Worm (Caenorhabditis elegans) whole organism, young adult: Measurements from ENCODE around the gene srg-65.

Source experiments
- D2030.7 ChIP-seq: fragments of 200-800 bp; sonication (Bioruptor generic); IDR thresholded peaks from 2 replicates; pipeline ENCODE4 v1.3.6; 2022; ENCODE audit warnings: missing genetic modification reagents, missing genetic modification characterization, missing compliant biosample characterization
- F37B4.10 ChIP-seq: fragments of 200-800 bp; sonication (Bioruptor generic); IDR thresholded peaks from 2 replicates; pipeline ENCODE4 v1.3.6; 2022; ENCODE audit warnings: missing genetic modification characterization, missing compliant biosample characterization
- F55B11.4 ChIP-seq: sonication (generic microtip); optimal IDR thresholded peaks from 2 replicates; lab custom pipeline; 2016; ENCODE audit warnings: missing compliant biosample characterization, missing genetic modification characterization, borderline replicate concordance; ENCODE audit not compliant: insufficient read depth
- Y95B8A.8 ChIP-seq: fragments of 200-800 bp; sonication (Bioruptor generic); IDR thresholded peaks from 2 replicates; pipeline ENCODE4 v1.3.6; 2022; ENCODE audit warnings: missing genetic modification reagents, missing genetic modification characterization, missing compliant biosample characterization
- aptf-2 ChIP-seq: fragments of 200-800 bp; sonication (Bioruptor generic); conservative IDR thresholded peaks from 2 replicates; pipeline ENCODE4 v1.3.6; 2022; ENCODE audit warnings: missing genetic modification reagents, missing genetic modification characterization, missing compliant biosample characterization
- atf-7 ChIP-seq: sonication (generic microtip); optimal IDR thresholded peaks from 2 replicates; lab custom pipeline; 2017; ENCODE audit warnings: mild to moderate bottlenecking, missing genetic modification characterization, missing compliant biosample characterization
- ceh-100 ChIP-seq: fragments of 200-800 bp; sonication (Bioruptor generic); IDR thresholded peaks from 2 replicates; pipeline ENCODE4 v1.3.6; 2022; ENCODE audit warnings: missing genetic modification reagents, missing genetic modification characterization, missing compliant biosample characterization
- ceh-40 ChIP-seq: fragments of 200-800 bp; sonication (Bioruptor generic); IDR thresholded peaks from 2 replicates; pipeline ENCODE4 v1.3.6; 2022; ENCODE audit warnings: missing genetic modification characterization, missing compliant biosample characterization
- ceh-91 ChIP-seq: fragments of 200-800 bp; sonication (Bioruptor generic); IDR thresholded peaks from 2 replicates; pipeline ENCODE4 v1.3.6; 2022; ENCODE audit warnings: missing genetic modification reagents, missing genetic modification characterization, missing compliant biosample characterization
- die-1 ChIP-seq: sonication (generic microtip); optimal IDR thresholded peaks from 2 replicates; lab custom pipeline; 2016; ENCODE audit warnings: missing genotype, mild to moderate bottlenecking, missing genetic modification characterization, missing compliant biosample characterization
- dox-1 ChIP-seq: fragments of 200-800 bp; sonication (Bioruptor generic); IDR thresholded peaks from 2 replicates; pipeline ENCODE4 v1.3.6; 2022; ENCODE audit warnings: missing genetic modification reagents, missing genetic modification characterization, missing compliant biosample characterization
- egl-44 ChIP-seq: fragments of 200-800 bp; sonication (Bioruptor generic); IDR thresholded peaks from 2 replicates; pipeline ENCODE4 v1.3.6; 2022; ENCODE audit warnings: missing genetic modification reagents, missing genetic modification characterization, missing compliant biosample characterization
- ets-4 ChIP-seq: fragments of 200-800 bp; sonication (Bioruptor generic); optimal IDR thresholded peaks from 2 replicates; lab custom pipeline; 2018; ENCODE audit warnings: mild to moderate bottlenecking, missing genetic modification characterization, missing compliant biosample characterization
- him-1 ChIP-seq: sonication (generic microtip); optimal IDR thresholded peaks from 2 replicates; lab custom pipeline; 2016; ENCODE audit warnings: missing genotype, missing genetic modification reagents, missing genetic modification characterization, missing compliant biosample characterization
- let-607 ChIP-seq, 2 experiments: fragments of 200-800 bp in 1 of 2; sonication (Bioruptor generic) in 1 of 2; sonication (generic microtip) in 1 of 2; optimal IDR thresholded peaks; 2 replicates each; lab custom pipeline; 2016 to 2018; ENCODE audit warnings: mild to moderate bottlenecking in 2 of 2, missing compliant biosample characterization in 2 of 2, missing genetic modification characterization in 2 of 2, moderate library complexity in 2 of 2, missing genotype in 1 of 2
- lin-26 ChIP-seq: fragments of 200-800 bp; sonication (Bioruptor generic); IDR thresholded peaks from 2 replicates; pipeline ENCODE4 v1.3.6; 2022; ENCODE audit warnings: missing genetic modification reagents, missing genetic modification characterization, missing compliant biosample characterization
- lin-40 ChIP-seq: sonication (generic microtip); optimal IDR thresholded peaks from 2 replicates; lab custom pipeline; 2016; ENCODE audit warnings: missing genetic modification characterization, mild to moderate bottlenecking, missing compliant biosample characterization, missing genotype, missing genetic modification reagents
- lin-54 ChIP-seq: fragments of 200-800 bp; sonication (Bioruptor generic); optimal IDR thresholded peaks from 2 replicates; lab custom pipeline; 2018; ENCODE audit warnings: mild to moderate bottlenecking, missing genetic modification characterization, missing compliant biosample characterization
- lsy-27 ChIP-seq: sonication (generic microtip); optimal IDR thresholded peaks from 2 replicates; lab custom pipeline; 2017; ENCODE audit warnings: missing genetic modification characterization, mild to moderate bottlenecking, missing compliant biosample characterization, antibody characterized with exemption, missing genotype, borderline replicate concordance; ENCODE audit not compliant: insufficient read depth
- madf-10 ChIP-seq: sonication (generic microtip); optimal IDR thresholded peaks from 2 replicates; lab custom pipeline; 2016; ENCODE audit warnings: mild to moderate bottlenecking, missing genetic modification characterization, missing compliant biosample characterization
- madf-3 ChIP-seq: fragments of 200-800 bp; sonication (Bioruptor generic); IDR thresholded peaks from 2 replicates; pipeline ENCODE4 v1.3.6; 2022; ENCODE audit warnings: missing genetic modification reagents, missing genetic modification characterization, missing compliant biosample characterization
- madf-6 ChIP-seq: fragments of 200-800 bp; sonication (Bioruptor generic); IDR thresholded peaks from 2 replicates; pipeline ENCODE4 v1.3.6; 2022; ENCODE audit warnings: missing genetic modification reagents, missing genetic modification characterization, missing compliant biosample characterization
- madf-8 ChIP-seq: fragments of 200-800 bp; sonication (Bioruptor generic); conservative IDR thresholded peaks from 2 replicates; pipeline ENCODE4 v1.3.6; 2022; ENCODE audit warnings: missing genetic modification reagents, missing genetic modification characterization, missing compliant biosample characterization
- mxl-1 ChIP-seq: sonication (generic microtip); optimal IDR thresholded peaks from 2 replicates; lab custom pipeline; 2016; ENCODE audit warnings: missing genetic modification characterization, missing compliant biosample characterization
- nfya-2 ChIP-seq: fragments of 200-800 bp; sonication (Bioruptor generic); IDR thresholded peaks from 2 replicates; pipeline ENCODE4 v1.3.6; 2022; ENCODE audit warnings: missing genetic modification reagents, missing genetic modification characterization, missing compliant biosample characterization
- pha-4 ChIP-seq: fragments of 150-350 bp; sonication (generic microtip); optimal IDR thresholded peaks from 2 replicates; lab custom pipeline; 2014; ENCODE audit warnings: missing biosample characterization, missing genetic modification reagents, missing genetic modification characterization
- rpc-1 ChIP-seq, 2 experiments: fragments of 150-350 bp in 1 of 2; sonication (generic microtip) in 1 of 2; optimal IDR thresholded peaks; 2 replicates each; lab custom pipeline; 2014 to 2018; ENCODE audit warnings: missing biosample characterization in 1 of 2, missing genetic modification characterization in 1 of 2, missing genetic modification reagents in 1 of 2, missing genotype in 1 of 2
- sdz-38 ChIP-seq: sonication (generic microtip); optimal IDR thresholded peaks from 2 replicates; lab custom pipeline; 2016; ENCODE audit warnings: missing genotype, missing genetic modification characterization, missing compliant biosample characterization
- tlf-1 ChIP-seq: fragments of 200-800 bp; sonication (Bioruptor generic); optimal IDR thresholded peaks from 2 replicates; lab custom pipeline; 2018; ENCODE audit warnings: mild to moderate bottlenecking, missing genetic modification characterization, missing compliant biosample characterization
- zfh-2 ChIP-seq: fragments of 200-800 bp; sonication (Bioruptor generic); conservative IDR thresholded peaks from 2 replicates; pipeline ENCODE4 v1.3.6; 2022; ENCODE audit warnings: missing genetic modification reagents, missing genetic modification characterization, missing compliant biosample characterization
- ztf-22 ChIP-seq: fragments of 200-800 bp; sonication (Bioruptor generic); optimal IDR thresholded peaks from 2 replicates; lab custom pipeline; 2018; ENCODE audit warnings: mild to moderate bottlenecking, missing genetic modification characterization, moderate library complexity, missing compliant biosample characterization

The srg-65 gene

ce11 chrV:5462894-5463293, 21.9 kb downstream of the srg-65 start, which contains the start of gene srg-67:
Gene srg-67, minus strand, starts transcription at chrV:5462994.
- no peak for TF ChIP-seq ceh-91
- TF ChIP-seq madf-6 (GFP tag; lab: Robert Waterston, UW): no peak
- TF ChIP-seq aptf-2 (GFP tag; lab: Robert Waterston, UW): no peak
- no peak for TF ChIP-seq ceh-100 (GFP tag; lab: Robert Waterston, UW)
- TF ChIP-seq him-1 (tag; lab: Kevin White, UChicago): no peak
- no peak for TF ChIP-seq ztf-22 (GFP tag; lab: Kevin White, UChicago)
- no peak for TF ChIP-seq lin-26
- no peak for TF ChIP-seq F37B4.10 (GFP tag; lab: Robert Waterston, UW)
- no peak for TF ChIP-seq let-607 (tag; optimal IDR thresholded peaks at IDR 0.05; lab: Kevin White, UChicago)

ce11 chrV:5459806-5460205, 25.0 kb downstream of the srg-65 start, which contains the start of gene ZC317.2:
Gene ZC317.2, plus strand, starts transcription at chrV:5460106.
- TF ChIP-seq F55B11.4 (tag; lab: Kevin White, UChicago) (no peak), ceh-40 (GFP tag; lab: Robert Waterston, UW) (no peak), nfya-2 (GFP tag; lab: Robert Waterston, UW) (no peak)

- TF ChIP-seq lin-54 (GFP tag; lab: Kevin White, UChicago): no peak
Measured at ce11 chrV:5454955-5455354, 29.8 kb downstream of the srg-65 start.

- TF ChIP-seq zfh-2 (GFP tag; lab: Robert Waterston, UW) (no peak), rpc-1 (optimal IDR thresholded peaks at IDR 0.05; lab: Kevin White, UChicago) (no peak), rpc-1 (tag; optimal IDR thresholded peaks at IDR 0.05; lab: Kevin White, UChicago) (no peak), die-1 (tag; lab: Kevin White, UChicago) (no peak), madf-10 (tag; lab: Kevin White, UChicago) (no peak), ceh-91 (no peak), madf-3 (GFP tag; lab: Robert Waterston, UW) (no peak), atf-7 (no peak), madf-6 (GFP tag; lab: Robert Waterston, UW) (no peak)
- TF ChIP-seq, all 124 proteins: peak for 0
Measured at ce11 chrV:5453615-5454014, 31.2 kb downstream of the srg-65 start, which contains the start of gene glc-3. Gene glc-3, minus strand, starts transcription at chrV:5453715.

- TF ChIP-seq pha-4 (tag; lab: Kevin White, UChicago) (no peak), dox-1 (GFP tag; lab: Robert Waterston, UW) (no peak), tlf-1 (GFP tag; lab: Kevin White, UChicago) (no peak), mxl-1 (tag; lab: Kevin White, UChicago) (no peak), let-607 (tag; optimal IDR thresholded peaks at IDR 0.05; lab: Kevin White, UChicago) (no peak), madf-8 (GFP tag; lab: Robert Waterston, UW) (no peak), D2030.7 (GFP tag; lab: Robert Waterston, UW) (no peak), ets-4 (GFP tag; lab: Kevin White, UChicago) (no peak), lsy-27 (no peak), madf-6 (GFP tag; lab: Robert Waterston, UW) (no peak), Y95B8A.8 (no peak), egl-44 (GFP tag; lab: Robert Waterston, UW) (no peak), sdz-38 (tag; lab: Kevin White, UChicago) (no peak), lin-40 (no peak), ceh-100 (GFP tag; lab: Robert Waterston, UW) (no peak)
Measured at ce11 chrV:5450742-5451141, 34.0 kb downstream of the srg-65 start.
